Worm (Caenorhabditis elegans): ENCODE measurements around the gene T01G5.7.

ce11 chrV:15147776-15148175 is 36.0 kb downstream of the T01G5.7 start, which contains the start of gene T09F5.20:
- no peak for TF ChIP-seq ama-1 (optimal IDR thresholded peaks at IDR 0.05)
- no peak for TF ChIP-seq F13C5.2 (tag; optimal IDR thresholded peaks at IDR 0.05)
- no peak for TF ChIP-seq hnd-1 (tag; optimal IDR thresholded peaks at IDR 0.05)
- TF ChIP-seq scrt-1 (GFP tag; IDR thresholded peaks at IDR 0.05): no peak
- TF ChIP-seq hmbx-1 (tag; optimal IDR thresholded peaks at IDR 0.05): no peak
- no peak for TF ChIP-seq B0310.2 (tag; optimal IDR thresholded peaks at IDR 0.05)
- TF ChIP-seq tra-4 (tag; optimal IDR thresholded peaks at IDR 0.05): no peak
- TF ChIP-seq tbx-11 (GFP tag; IDR thresholded peaks at IDR 0.05): no peak
- TF ChIP-seq ceh-13 (GFP tag; optimal IDR thresholded peaks at IDR 0.05): no peak
